Worm (Caenorhabditis elegans): ENCODE results near the gene C35D10.3.

- TF ChIP-seq tbx-11 (GFP tag; IDR thresholded peaks at IDR 0.05) (no peak), ceh-36 (tag; optimal IDR thresholded peaks at IDR 0.05) (no peak), hnd-1 (tag; optimal IDR thresholded peaks at IDR 0.05) (no peak), pes-1 (GFP tag; IDR thresholded peaks at IDR 0.05) (no peak), ama-1 (optimal IDR thresholded peaks at IDR 0.05) (no peak), tbx-37 (GFP tag; conservative IDR thresholded peaks at IDR 0.05) (no peak), hmbx-1 (tag; optimal IDR thresholded peaks at IDR 0.05) (no peak)
These were observed 45.0 kb downstream of the C35D10.3 start for ce11 chrIII:4913736-4914135.

All from whole organism, early embryonic.